Fruit fly (Drosophila melanogaster): ENCODE measurements around the gene Taf4.

The Taf4 gene

dm6 chr3L:16160420-16161069 is 47.5 kb downstream of the Taf4 start (continued):
- TF ChIP-seq CG43689 (GFP tag; IDR thresholded peaks at IDR 0.05) (no peak), HLH3B (GFP tag; IDR thresholded peaks at IDR 0.05) (no peak), Sry-δ (GFP tag; optimal IDR thresholded peaks at IDR 0.05) (peak; percentile 3), CG4282 (GFP tag; optimal IDR thresholded peaks at IDR 0.05) (no peak), CG9609 (GFP tag; optimal IDR thresholded peaks at IDR 0.05) (peak; percentile 73), hb (GFP tag; IDR thresholded peaks at IDR 0.05; ENCODE audit: partially characterized antibody) (no peak), CG9876 (GFP tag; optimal IDR thresholded peaks at IDR 0.05) (no peak), bcd (GFP tag; optimal IDR thresholded peaks at IDR 0.05) (peak; percentile 60), nerfin-1 (tag; optimal IDR thresholded peaks at IDR 0.05) (peak; percentile 47), CG17359 (tag; optimal IDR thresholded peaks at IDR 0.05) (peak; percentile 0), Ssrp (tag; optimal IDR thresholded peaks at IDR 0.05) (peak; percentile 60), CG9215 (GFP tag; IDR thresholded peaks at IDR 0.05) (peak; percentile 68), slp2 (GFP tag; optimal IDR thresholded peaks at IDR 0.05) (peak; percentile 45), CG10543 (GFP tag; optimal IDR thresholded peaks at IDR 0.05) (peak; percentile 53), CG4854 (GFP tag; optimal IDR thresholded peaks at IDR 0.05) (peak; percentile 31), Sin3A (optimal IDR thresholded peaks at IDR 0.05) (no peak), ERR (GFP tag; optimal IDR thresholded peaks at IDR 0.05) (peak; percentile 69), CG17802 (tag; optimal IDR thresholded peaks at IDR 0.05) (peak; percentile 16), CHES-1-like (GFP tag; optimal IDR thresholded peaks at IDR 0.05) (peak; percentile 62), D19A (tag; optimal IDR thresholded peaks at IDR 0.05) (peak; percentile 64), maf-S (GFP tag; optimal IDR thresholded peaks at IDR 0.05) (peak; percentile 41), C15 (GFP tag; IDR thresholded peaks at IDR 0.05) (no peak), schlank (tag; optimal IDR thresholded peaks at IDR 0.05) (peak; percentile 55), Max (GFP tag; optimal IDR thresholded peaks at IDR 0.05) (peak; percentile 25), D (optimal IDR thresholded peaks at IDR 0.05) (no peak), D (GFP tag; optimal IDR thresholded peaks at IDR 0.05) (peak; percentile 13), lab (GFP tag; optimal IDR thresholded peaks at IDR 0.05) (peak; percentile 77), CG10274 (GFP tag; optimal IDR thresholded peaks at IDR 0.05) (peak; percentile 41), CG11723 (GFP tag; optimal IDR thresholded peaks at IDR 0.05) (peak; percentile 18), CG10431 (GFP tag; optimal IDR thresholded peaks at IDR 0.05) (no peak), crc (GFP tag; optimal IDR thresholded peaks at IDR 0.05) (peak; percentile 37), peb (GFP tag; IDR thresholded peaks at IDR 0.05) (no peak), Oli (tag; optimal IDR thresholded peaks at IDR 0.05) (peak; percentile 75), h (optimal IDR thresholded peaks at IDR 0.05) (no peak), odd (GFP tag; optimal IDR thresholded peaks at IDR 0.05) (no peak), CG11560 (tag; IDR thresholded peaks at IDR 0.05) (peak; percentile 45; the same call in 1 of the 3 replicates), Eip74EF (GFP tag; optimal IDR thresholded peaks at IDR 0.05) (peak in 1 of 2 experiments; percentile 25), lilli (GFP tag; optimal IDR thresholded peaks at IDR 0.05) (peak; percentile 75), tap (tag; optimal IDR thresholded peaks at IDR 0.05) (peak; percentile 48), Hmx (GFP tag; optimal IDR thresholded peaks at IDR 0.05) (no peak), Rx (GFP tag; IDR thresholded peaks at IDR 0.05) (no peak), Drgx (GFP tag; IDR thresholded peaks at IDR 0.05) (no peak), CG14965 (GFP tag; optimal IDR thresholded peaks at IDR 0.05; ENCODE audit: borderline replicate concordance) (no peak), lov (optimal IDR thresholded peaks at IDR 0.05) (no peak), lov (GFP tag; IDR thresholded peaks at IDR 0.05) (no peak), CG17912 (GFP tag; optimal IDR thresholded peaks at IDR 0.05) (no peak), CG5180 (GFP tag; optimal IDR thresholded peaks at IDR 0.05) (peak; percentile 44), CG30431 (GFP tag; optimal IDR thresholded peaks at IDR 0.05) (peak; percentile 33), CG11456 (GFP tag; IDR thresholded peaks at IDR 0.05) (no peak), ems (GFP tag; optimal IDR thresholded peaks at IDR 0.05) (peak; percentile 19), Dp (GFP tag; optimal IDR thresholded peaks at IDR 0.05) (no peak)

All from whole organism, embryonic.